Fruit fly (Drosophila melanogaster): ENCODE data around the gene FER.

Gene FER

dm6 chr3R:9328812-9329211 lies 65.5 kb downstream of the FER start (continued):
- peak in 1 of 2 experiments; percentile 72 for TF ChIP-seq Dfd (GFP tag; optimal IDR thresholded peaks at IDR 0.05)
- no peak for TF ChIP-seq PHDP (tag; optimal IDR thresholded peaks at IDR 0.05)
- TF ChIP-seq CG17829 (tag; optimal IDR thresholded peaks at IDR 0.05) = peak; percentile 11
- TF ChIP-seq ato (GFP tag; IDR thresholded peaks at IDR 0.05; ENCODE audit: partially characterized antibody) = no peak
- TF ChIP-seq kay (GFP tag; optimal IDR thresholded peaks at IDR 0.05) = no peak
- TF ChIP-seq Lim3 (GFP tag; IDR thresholded peaks at IDR 0.05) = no peak
- peak; percentile 72; the same call in 2 of the 3 replicates for TF ChIP-seq knrl (GFP tag; IDR thresholded peaks at IDR 0.05; ENCODE audit: partially characterized antibody)
- no peak for TF ChIP-seq jumu (GFP tag; optimal IDR thresholded peaks at IDR 0.05)
- no peak for TF ChIP-seq CG10321 (GFP tag; IDR thresholded peaks at IDR 0.05)
- no peak for TF ChIP-seq ro (GFP tag; IDR thresholded peaks at IDR 0.05)
- peak; percentile 38 for TF ChIP-seq GATAe (GFP tag; conservative IDR thresholded peaks at IDR 0.05)
- no peak for TF ChIP-seq sim (GFP tag; IDR thresholded peaks at IDR 0.05)
- no peak for TF ChIP-seq mld (GFP tag; IDR thresholded peaks at IDR 0.05; ENCODE audit: partially characterized antibody)
- TF ChIP-seq CG6683 (GFP tag; optimal IDR thresholded peaks at IDR 0.05) = no peak
- TF ChIP-seq slbo (GFP tag; IDR thresholded peaks at IDR 0.05) = peak; percentile 24; the same call in 1 of the 2 replicates
- no peak for TF ChIP-seq onecut (GFP tag; IDR thresholded peaks at IDR 0.05)
- peak; percentile 61 for TF ChIP-seq zen (tag; optimal IDR thresholded peaks at IDR 0.05)
- TF ChIP-seq yki (optimal IDR thresholded peaks at IDR 0.05) = peak; percentile 17
- TF ChIP-seq sc (optimal IDR thresholded peaks at IDR 0.05) = no peak
- no peak for TF ChIP-seq sc (GFP tag; optimal IDR thresholded peaks at IDR 0.05)
- no peak for TF ChIP-seq mirr (GFP tag; optimal IDR thresholded peaks at IDR 0.05)
- peak; percentile 76 for TF ChIP-seq Deaf1 (tag; optimal IDR thresholded peaks at IDR 0.05)
- no peak for TF ChIP-seq row (GFP tag; IDR thresholded peaks at IDR 0.05)
- TF ChIP-seq pros (GFP tag; optimal IDR thresholded peaks at IDR 0.05) = no peak
- no peak for TF ChIP-seq kah (GFP tag; optimal IDR thresholded peaks at IDR 0.05)
- TF ChIP-seq so (GFP tag; IDR thresholded peaks at IDR 0.05) = no peak
- TF ChIP-seq rib (GFP tag; IDR thresholded peaks at IDR 0.05) = no peak
- TF ChIP-seq CG13296 (GFP tag; optimal IDR thresholded peaks at IDR 0.05) = no peak
- TF ChIP-seq sr (GFP tag; IDR thresholded peaks at IDR 0.05) = no peak
- no peak for TF ChIP-seq CG6175 (GFP tag; IDR thresholded peaks at IDR 0.05)
- no peak for TF ChIP-seq fd96Cb (tag; optimal IDR thresholded peaks at IDR 0.05)
- peak; percentile 67 for TF ChIP-seq E2f1 (GFP tag; IDR thresholded peaks at IDR 0.05)
- peak; percentile 80 for TF ChIP-seq HmgD (GFP tag; optimal IDR thresholded peaks at IDR 0.05)
- TF ChIP-seq CG31365 (tag; optimal IDR thresholded peaks at IDR 0.05) = peak; percentile 99
- no peak for TF ChIP-seq grn (GFP tag; optimal IDR thresholded peaks at IDR 0.05)
- no peak for TF ChIP-seq CG16815 (GFP tag; optimal IDR thresholded peaks at IDR 0.05)
- TF ChIP-seq NfI (GFP tag; optimal IDR thresholded peaks at IDR 0.05) = no peak
- TF ChIP-seq CG3407 (GFP tag; optimal IDR thresholded peaks at IDR 0.05) = no peak
- no peak for TF ChIP-seq CG17568 (GFP tag; optimal IDR thresholded peaks at IDR 0.05)
- TF ChIP-seq CG8388 (GFP tag; optimal IDR thresholded peaks at IDR 0.05) = no peak
- no peak for TF ChIP-seq CG8359 (GFP tag; optimal IDR thresholded peaks at IDR 0.05; ENCODE audit: borderline replicate concordance)
- no peak for TF ChIP-seq CG13123 (GFP tag; optimal IDR thresholded peaks at IDR 0.05)
- peak; percentile 54 for TF ChIP-seq Ets97D (GFP tag; optimal IDR thresholded peaks at IDR 0.05)
- no peak for TF ChIP-seq CG3065 (GFP tag; optimal IDR thresholded peaks at IDR 0.05)
- TF ChIP-seq vfl (GFP tag; optimal IDR thresholded peaks at IDR 0.05) = no peak
- TF ChIP-seq CG6272 (GFP tag; IDR thresholded peaks at IDR 0.05) = peak; percentile 31; the same call in 1 of the 2 replicates
- TF ChIP-seq gt (GFP tag; IDR thresholded peaks at IDR 0.05) = no peak
- TF ChIP-seq CG4424 (GFP tag; optimal IDR thresholded peaks at IDR 0.05) = no peak
- peak; percentile 21 for TF ChIP-seq grau (tag; optimal IDR thresholded peaks at IDR 0.05)
- TF ChIP-seq CG2889 (GFP tag; IDR thresholded peaks at IDR 0.05) = no peak
- no peak for TF ChIP-seq Aef1 (GFP tag; IDR thresholded peaks at IDR 0.05)
- TF ChIP-seq HLHmδ (GFP tag; optimal IDR thresholded peaks at IDR 0.05) = no peak

All from whole organism, embryonic.